Worm (Caenorhabditis elegans) whole organism, young adult: ENCODE measurements around the gene C24H11.5.

Experiments
- B0336.3 ChIP-seq: fragments of 200-800 bp; sonication (Bioruptor generic); IDR thresholded peaks from 2 replicates; pipeline ENCODE4 v1.3.6; 2022; ENCODE audit warnings: missing genetic modification characterization, missing compliant biosample characterization
- C17E4.6 ChIP-seq: fragments of 200-800 bp; sonication (Bioruptor generic); IDR thresholded peaks from 2 replicates; pipeline ENCODE4 v1.3.6; 2022; ENCODE audit warnings: missing genetic modification reagents, missing genetic modification characterization, missing compliant biosample characterization
- F22D6.2 ChIP-seq: sonication (generic microtip); optimal IDR thresholded peaks from 2 replicates; lab custom pipeline; 2016; ENCODE audit warnings: mild to moderate bottlenecking, missing genetic modification characterization, missing compliant biosample characterization
- K12H6.12 ChIP-seq: fragments of 200-800 bp; sonication (Bioruptor generic); optimal IDR thresholded peaks from 2 replicates; lab custom pipeline; 2018; ENCODE audit warnings: mild to moderate bottlenecking, missing genetic modification characterization, missing compliant biosample characterization
- Y67H2A.10 ChIP-seq: fragments of 200-800 bp; sonication (Bioruptor generic); conservative IDR thresholded peaks from 2 replicates; pipeline ENCODE4 v1.3.6; 2022; ENCODE audit warnings: missing genetic modification reagents, missing genetic modification characterization, missing compliant biosample characterization
- Y95B8A.8 ChIP-seq: fragments of 200-800 bp; sonication (Bioruptor generic); IDR thresholded peaks from 2 replicates; pipeline ENCODE4 v1.3.6; 2022; ENCODE audit warnings: missing genetic modification reagents, missing genetic modification characterization, missing compliant biosample characterization
- aptf-2 ChIP-seq: fragments of 200-800 bp; sonication (Bioruptor generic); conservative IDR thresholded peaks from 2 replicates; pipeline ENCODE4 v1.3.6; 2022; ENCODE audit warnings: missing genetic modification reagents, missing genetic modification characterization, missing compliant biosample characterization
- atf-7 ChIP-seq: sonication (generic microtip); optimal IDR thresholded peaks from 2 replicates; lab custom pipeline; 2017; ENCODE audit warnings: mild to moderate bottlenecking, missing genetic modification characterization, missing compliant biosample characterization
- attf-3 ChIP-seq: fragments of 200-800 bp; sonication (Bioruptor generic); conservative IDR thresholded peaks from 2 replicates; pipeline ENCODE4 v1.3.6; 2022; ENCODE audit warnings: missing genetic modification reagents, missing genetic modification characterization, missing compliant biosample characterization
- attf-5 ChIP-seq: fragments of 200-800 bp; sonication (Bioruptor generic); optimal IDR thresholded peaks from 2 replicates; lab custom pipeline; 2018; ENCODE audit warnings: mild to moderate bottlenecking, missing genetic modification characterization, missing compliant biosample characterization
- bed-1 ChIP-seq: fragments of 200-800 bp; sonication (Bioruptor generic); IDR thresholded peaks from 2 replicates; pipeline ENCODE4 v1.3.6; 2022; ENCODE audit warnings: missing genetic modification reagents, missing genetic modification characterization, missing compliant biosample characterization
- cebp-1 ChIP-seq, 2 experiments: fragments of 200-800 bp in 1 of 2; sonication (Bioruptor generic) in 1 of 2; sonication (generic microtip) in 1 of 2; IDR thresholded peaks in 1 of 2; optimal IDR thresholded peaks in 1 of 2; 2 replicates each; pipeline versions ENCODE4 v1.3.6 to Lab custom; 2017 to 2022; ENCODE audit warnings: missing compliant biosample characterization in 2 of 2, missing genetic modification characterization in 2 of 2, mild to moderate bottlenecking in 1 of 2, missing genetic modification reagents in 1 of 2, moderate library complexity in 1 of 2
- ceh-27 ChIP-seq: fragments of 200-800 bp; sonication (Bioruptor generic); optimal IDR thresholded peaks from 2 replicates; lab custom pipeline; 2018; ENCODE audit warnings: mild to moderate bottlenecking, missing genetic modification characterization, moderate library complexity, missing compliant biosample characterization
- ceh-79 ChIP-seq: sonication (generic microtip); optimal IDR thresholded peaks from 2 replicates; lab custom pipeline; 2017; ENCODE audit warnings: mild to moderate bottlenecking, missing genetic modification characterization, missing compliant biosample characterization
- die-1 ChIP-seq: sonication (generic microtip); optimal IDR thresholded peaks from 2 replicates; lab custom pipeline; 2016; ENCODE audit warnings: missing genotype, mild to moderate bottlenecking, missing genetic modification characterization, missing compliant biosample characterization
- dox-1 ChIP-seq: fragments of 200-800 bp; sonication (Bioruptor generic); IDR thresholded peaks from 2 replicates; pipeline ENCODE4 v1.3.6; 2022; ENCODE audit warnings: missing genetic modification reagents, missing genetic modification characterization, missing compliant biosample characterization
- dpl-1 ChIP-seq: fragments of 150-350 bp; optimal IDR thresholded peaks from 2 replicates; lab custom pipeline; 2014; ENCODE audit warnings: missing biosample characterization, missing genetic modification reagents, missing genetic modification characterization
- efl-1 ChIP-seq: fragments of 150-350 bp; optimal IDR thresholded peaks from 2 replicates; lab custom pipeline; 2014; ENCODE audit warnings: missing biosample characterization, missing genetic modification reagents, missing genetic modification characterization
- egl-18 ChIP-seq: fragments of 200-800 bp; sonication (Bioruptor generic); IDR thresholded peaks from 2 replicates; pipeline ENCODE4 v1.3.6; 2022; ENCODE audit warnings: missing genetic modification reagents, missing genetic modification characterization, missing compliant biosample characterization
- him-1 ChIP-seq: sonication (generic microtip); optimal IDR thresholded peaks from 2 replicates; lab custom pipeline; 2016; ENCODE audit warnings: missing genotype, missing genetic modification reagents, missing genetic modification characterization, missing compliant biosample characterization
- hlh-12 ChIP-seq: sonication (generic microtip); optimal IDR thresholded peaks from 2 replicates; lab custom pipeline; 2016; ENCODE audit warnings: missing genetic modification characterization, missing compliant biosample characterization
- hlh-26 ChIP-seq: fragments of 200-800 bp; sonication (Bioruptor generic); conservative IDR thresholded peaks from 2 replicates; pipeline ENCODE4 v1.3.6; 2022; ENCODE audit warnings: missing genetic modification reagents, missing genetic modification characterization, missing compliant biosample characterization
- hmg-1.2 ChIP-seq: fragments of 200-800 bp; sonication (Bioruptor generic); IDR thresholded peaks from 2 replicates; pipeline ENCODE4 v1.3.6; 2022; ENCODE audit warnings: missing genetic modification reagents, missing genetic modification characterization, missing compliant biosample characterization
- hsf-1 ChIP-seq: fragments of 200-800 bp; sonication (Bioruptor generic); IDR thresholded peaks from 2 replicates; pipeline ENCODE4 v1.3.6; 2022; ENCODE audit warnings: missing genetic modification reagents, missing genetic modification characterization, missing compliant biosample characterization
- lin-26 ChIP-seq: fragments of 200-800 bp; sonication (Bioruptor generic); IDR thresholded peaks from 2 replicates; pipeline ENCODE4 v1.3.6; 2022; ENCODE audit warnings: missing genetic modification reagents, missing genetic modification characterization, missing compliant biosample characterization
- lin-40 ChIP-seq: sonication (generic microtip); optimal IDR thresholded peaks from 2 replicates; lab custom pipeline; 2016; ENCODE audit warnings: missing genetic modification characterization, mild to moderate bottlenecking, missing compliant biosample characterization, missing genotype, missing genetic modification reagents
- lir-1 ChIP-seq: fragments of 200-800 bp; sonication (Bioruptor generic); conservative IDR thresholded peaks from 2 replicates; pipeline ENCODE4 v1.3.6; 2022; ENCODE audit warnings: missing genetic modification reagents, missing genetic modification characterization, missing compliant biosample characterization
- lsl-1 ChIP-seq: fragments of 200-800 bp; sonication (Bioruptor generic); optimal IDR thresholded peaks from 2 replicates; lab custom pipeline; 2018; ENCODE audit warnings: mild to moderate bottlenecking, missing genetic modification characterization, moderate library complexity, missing compliant biosample characterization
- madf-6 ChIP-seq: fragments of 200-800 bp; sonication (Bioruptor generic); IDR thresholded peaks from 2 replicates; pipeline ENCODE4 v1.3.6; 2022; ENCODE audit warnings: missing genetic modification reagents, missing genetic modification characterization, missing compliant biosample characterization
- mcd-1 ChIP-seq: fragments of 200-800 bp; sonication (Bioruptor generic); IDR thresholded peaks from 2 replicates; pipeline ENCODE4 v1.3.6; 2022; ENCODE audit warnings: missing genetic modification reagents, missing genetic modification characterization, missing compliant biosample characterization
- nfyb-1 ChIP-seq: fragments of 200-800 bp; sonication (Bioruptor generic); IDR thresholded peaks from 2 replicates; pipeline ENCODE4 v1.3.6; 2022; ENCODE audit warnings: missing genetic modification reagents, missing genetic modification characterization, missing compliant biosample characterization
- nhr-27 ChIP-seq: fragments of 200-800 bp; sonication (Bioruptor generic); optimal IDR thresholded peaks from 2 replicates; lab custom pipeline; 2018; ENCODE audit warnings: mild to moderate bottlenecking, missing genetic modification characterization, moderate library complexity, missing compliant biosample characterization
- nhr-80 ChIP-seq: sonication (generic microtip); optimal IDR thresholded peaks from 2 replicates; lab custom pipeline; 2016; ENCODE audit warnings: missing genetic modification characterization, missing compliant biosample characterization
- rcor-1 ChIP-seq: fragments of 200-800 bp; sonication (Bioruptor generic); IDR thresholded peaks from 2 replicates; pipeline ENCODE4 v1.3.6; 2022; ENCODE audit warnings: missing genetic modification reagents, missing genetic modification characterization, missing compliant biosample characterization
- snpc-1.3 ChIP-seq: sonication (generic microtip); optimal IDR thresholded peaks from 2 replicates; lab custom pipeline; 2017; ENCODE audit warnings: missing genetic modification characterization, mild to moderate bottlenecking, missing compliant biosample characterization, antibody characterized with exemption, moderate library complexity, missing genotype, missing genetic modification reagents; ENCODE audit not compliant: insufficient read depth
- tlf-1 ChIP-seq: fragments of 200-800 bp; sonication (Bioruptor generic); optimal IDR thresholded peaks from 2 replicates; lab custom pipeline; 2018; ENCODE audit warnings: mild to moderate bottlenecking, missing genetic modification characterization, missing compliant biosample characterization
- unc-130 ChIP-seq: sonication (generic microtip); optimal IDR thresholded peaks from 2 replicates; lab custom pipeline; 2016; ENCODE audit warnings: missing genetic modification reagents, missing genetic modification characterization, missing compliant biosample characterization
- zfh-2 ChIP-seq: fragments of 200-800 bp; sonication (Bioruptor generic); conservative IDR thresholded peaks from 2 replicates; pipeline ENCODE4 v1.3.6; 2022; ENCODE audit warnings: missing genetic modification reagents, missing genetic modification characterization, missing compliant biosample characterization
- ztf-18 ChIP-seq: sonication (generic microtip); optimal IDR thresholded peaks from 2 replicates; lab custom pipeline; 2016; ENCODE audit warnings: missing genotype, mild to moderate bottlenecking, missing genetic modification characterization, missing compliant biosample characterization
- ztf-25 ChIP-seq: fragments of 200-800 bp; sonication (Bioruptor generic); IDR thresholded peaks from 2 replicates; pipeline ENCODE4 v1.3.6; 2022; ENCODE audit warnings: missing genetic modification reagents, missing genetic modification characterization, missing compliant biosample characterization
- ztf-3 ChIP-seq: fragments of 200-800 bp; sonication (Bioruptor generic); optimal IDR thresholded peaks from 2 replicates; lab custom pipeline; 2018; ENCODE audit warnings: mild to moderate bottlenecking, missing genetic modification characterization, missing compliant biosample characterization

The C24H11.5 gene

DNA sequence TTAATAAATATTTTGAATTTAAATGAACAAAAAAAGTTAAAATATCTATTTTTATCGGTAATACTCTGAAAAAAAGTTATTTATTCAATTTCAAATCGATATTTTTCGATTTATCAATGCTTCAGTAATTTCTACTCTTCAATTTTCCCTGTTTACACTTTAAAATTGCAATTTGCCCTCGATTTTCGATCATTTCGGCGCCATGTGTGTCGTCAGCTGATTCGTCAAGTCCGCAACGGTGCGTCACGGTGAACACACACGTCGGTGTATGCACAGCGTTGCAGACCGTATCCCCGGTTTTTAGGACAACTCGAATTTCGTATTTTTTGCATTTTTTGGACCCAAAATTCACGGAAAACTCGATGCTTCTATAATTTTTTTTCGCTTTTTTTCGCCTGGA lies 43.2 kb downstream of the C24H11.5 start, which contains the start of gene C18D11.3 (continued):
- TF ChIP-seq B0336.3 (GFP tag; lab: Robert Waterston, UW), result peak; percentile 79
- peak; percentile 71; the same call in 1 of the 2 replicates for TF ChIP-seq Y67H2A.10 (GFP tag; lab: Robert Waterston, UW)
- TF ChIP-seq zfh-2 (GFP tag; lab: Robert Waterston, UW), result peak; percentile 56; the same call in 1 of the 2 replicates
- 0 out of 2 replicates have a peak, but pooled peaks have one; percentile 37 for TF ChIP-seq hsf-1 (GFP tag; lab: Robert Waterston, UW)
- peak; percentile 8 for TF ChIP-seq ztf-18 (tag; lab: Kevin White, UChicago)
- TF ChIP-seq tlf-1 (GFP tag; lab: Kevin White, UChicago), result peak; percentile 58
- TF ChIP-seq hlh-12 (tag; lab: Kevin White, UChicago), result no peak
- TF ChIP-seq dpl-1 (GFP tag; lab: Kevin White, UChicago), result peak; percentile 57
- peak; percentile 80 for TF ChIP-seq nfyb-1 (GFP tag; lab: Robert Waterston, UW)
- no peak for TF ChIP-seq die-1
- no peak for TF ChIP-seq unc-130
- peak; percentile 63; the same call in 1 of the 2 replicates for TF ChIP-seq hmg-1.2 (GFP tag; lab: Robert Waterston, UW)
- TF ChIP-seq ceh-27 (GFP tag; lab: Kevin White, UChicago), result peak; percentile 88
- TF ChIP-seq lsl-1, result peak; percentile 84

DNA sequence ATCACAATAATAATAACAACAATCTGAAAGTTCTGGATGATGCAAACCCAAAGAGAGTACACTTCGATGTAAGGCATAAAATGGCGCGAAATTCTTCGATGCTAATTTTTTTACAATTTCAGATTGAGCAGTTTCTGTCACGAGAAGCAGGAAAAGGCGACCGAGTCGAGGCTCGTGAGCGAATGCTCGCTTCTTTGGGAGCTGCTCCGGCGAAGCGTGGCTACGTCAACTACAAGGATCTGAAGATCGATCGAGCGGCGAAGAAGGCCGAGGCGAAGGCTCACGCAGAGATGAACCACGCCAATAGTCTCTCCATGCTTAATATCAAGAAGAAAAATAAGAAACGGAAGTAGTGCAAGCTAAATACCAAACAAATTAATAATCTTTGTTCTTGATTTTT lies 44.1 kb downstream of the C24H11.5 start:
- no peak for TF ChIP-seq lin-40 (tag; lab: Kevin White, UChicago)
- TF ChIP-seq zfh-2 (GFP tag; lab: Robert Waterston, UW), result peak; percentile 59
- TF ChIP-seq, all 124 proteins: peak for 1

DNA sequence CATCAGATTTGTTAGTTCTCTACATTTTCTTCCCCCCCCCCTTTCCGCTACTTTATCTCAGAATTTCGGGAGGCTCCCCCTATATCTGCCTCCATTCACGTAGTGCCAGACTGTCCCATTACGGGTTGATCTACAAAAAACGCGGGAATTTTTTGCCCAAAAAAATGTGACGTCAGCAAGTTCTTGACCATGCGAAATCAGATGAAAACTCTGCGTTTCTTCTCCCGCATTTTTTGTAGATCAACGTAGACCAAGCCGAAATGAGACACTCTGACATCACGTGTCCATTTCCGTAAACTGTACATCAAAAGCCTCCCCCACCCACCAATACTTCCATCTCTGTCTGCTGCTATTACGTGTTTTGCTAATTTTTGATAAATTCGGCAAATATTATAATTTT lies 44.5 kb downstream of the C24H11.5 start:
- peak; percentile 62 for TF ChIP-seq madf-6 (GFP tag; lab: Robert Waterston, UW)
- TF ChIP-seq lin-26 (GFP tag; lab: Robert Waterston, UW), result 0 out of 2 replicates have a peak, but pooled peaks have one; percentile 53
- peak; percentile 35; the same call in 1 of the 2 replicates for TF ChIP-seq hsf-1 (GFP tag; lab: Robert Waterston, UW)
- no peak for TF ChIP-seq lin-40 (tag; lab: Kevin White, UChicago)
- no peak for TF ChIP-seq hlh-26 (GFP tag; lab: Robert Waterston, UW)
- peak; percentile 12 for TF ChIP-seq die-1
- TF ChIP-seq ceh-79 (tag; lab: Kevin White, UChicago), result no peak
- no peak for TF ChIP-seq F22D6.2 (tag; lab: Kevin White, UChicago)
- no peak for TF ChIP-seq atf-7 (tag; lab: Kevin White, UChicago)
- no peak for TF ChIP-seq C17E4.6 (GFP tag; lab: Robert Waterston, UW)
- TF ChIP-seq ztf-3, result no peak
- no peak for TF ChIP-seq snpc-1.3 (tag; lab: Kevin White, UChicago)
- 0 out of 2 replicates have a peak, but pooled peaks have one; percentile 17 for TF ChIP-seq B0336.3 (GFP tag; lab: Robert Waterston, UW)
- no peak for TF ChIP-seq bed-1 (GFP tag; lab: Robert Waterston, UW)
- no peak for TF ChIP-seq lir-1 (GFP tag; lab: Robert Waterston, UW)
- peak; percentile 24; the same call in 1 of the 2 replicates for TF ChIP-seq mcd-1 (GFP tag; lab: Robert Waterston, UW)
- no peak for TF ChIP-seq aptf-2 (GFP tag; lab: Robert Waterston, UW)
- no peak for TF ChIP-seq attf-3 (GFP tag; lab: Robert Waterston, UW)
- peak; percentile 30; the same call in 1 of the 2 replicates for TF ChIP-seq dox-1 (GFP tag; lab: Robert Waterston, UW)
- no peak for TF ChIP-seq nhr-27

- TF ChIP-seq K12H6.12 (tag; lab: Kevin White, UChicago) (peak; percentile 62), lsl-1 (peak; percentile 15), madf-6 (GFP tag; lab: Robert Waterston, UW) (peak; percentile 53; the same call in 1 of the 2 replicates), ztf-25 (GFP tag; lab: Robert Waterston, UW) (no peak), nhr-80 (peak; percentile 56), efl-1 (GFP tag; lab: Kevin White, UChicago) (peak; percentile 63), egl-18 (GFP tag; lab: Robert Waterston, UW) (0 out of 2 replicates have a peak, but pooled peaks have one; percentile 58), Y95B8A.8 (GFP tag; lab: Robert Waterston, UW) (no peak), him-1 (no peak), mcd-1 (GFP tag; lab: Robert Waterston, UW) (peak; percentile 91), aptf-2 (GFP tag; lab: Robert Waterston, UW) (no peak), attf-5 (peak; percentile 76), rcor-1 (GFP tag; lab: Robert Waterston, UW) (peak; percentile 40; the same call in 1 of the 2 replicates), dpl-1 (GFP tag; lab: Kevin White, UChicago) (peak; percentile 8), nfyb-1 (GFP tag; lab: Robert Waterston, UW) (peak; percentile 31; the same call in 1 of the 2 replicates), cebp-1 (GFP tag; IDR thresholded peaks at IDR 0.05; lab: Robert Waterston, UW) (no peak; the same call in 1 of the 2 replicates), cebp-1 (tag; optimal IDR thresholded peaks at IDR 0.05; lab: Kevin White, UChicago) (peak; percentile 70), dox-1 (GFP tag; lab: Robert Waterston, UW) (peak; percentile 50; the same call in 1 of the 2 replicates)
These were observed 45.6 kb downstream of the C24H11.5 start for ce11 chrIII:11825654-11826053.
